Fruit fly (Drosophila melanogaster): ENCODE measurements around the gene wds.

dm6 chrX:2551906-2552305 lies 33.9 kb upstream of the wds start, which contains the start of gene Pdfr:
- no peak for TF ChIP-seq Sox15 (GFP tag; optimal IDR thresholded peaks at IDR 0.05)
- no peak for TF ChIP-seq esn (GFP tag; optimal IDR thresholded peaks at IDR 0.05)
- no peak for TF ChIP-seq Sox102F (GFP tag; optimal IDR thresholded peaks at IDR 0.05)
- TF ChIP-seq OdsH (GFP tag; optimal IDR thresholded peaks at IDR 0.05) = no peak
- TF ChIP-seq lz (GFP tag; optimal IDR thresholded peaks at IDR 0.05) = no peak
- TF ChIP-seq Blimp-1 (GFP tag; optimal IDR thresholded peaks at IDR 0.05) = no peak

Measured in whole organism, prepupa.